Worm (Caenorhabditis elegans): ENCODE results near the gene otub-1.

Gene otub-1

ce11 chrV:15083659-15084058 lies 17.6 kb downstream of the otub-1 start (continued):
- TF ChIP-seq gei-8 (GFP tag; optimal IDR thresholded peaks at IDR 0.05) (no peak), nhr-6 (tag; optimal IDR thresholded peaks at IDR 0.05) (peak; percentile 48), spr-1 (tag; optimal IDR thresholded peaks at IDR 0.05) (no peak), snpc-4 (tag; optimal IDR thresholded peaks at IDR 0.05) (no peak), lin-15B (tag; optimal IDR thresholded peaks at IDR 0.05) (no peak), nhr-111 (GFP tag; optimal IDR thresholded peaks at IDR 0.05) (no peak), skn-1 (tag; optimal IDR thresholded peaks at IDR 0.05) (no peak), ceh-28 (tag; optimal IDR thresholded peaks at IDR 0.05) (no peak), dve-1 (tag; optimal IDR thresholded peaks at IDR 0.05; ENCODE audit: insufficient read depth) (peak; percentile 10)

ce11 chrV:15085335-15085800 lies 19.3 kb downstream of the otub-1 start, which contains the start of the genes ahsa-1 and C01G10.7:
Gene ahsa-1 (minus strand): TSS chrV:15085385.
Gene C01G10.7 (plus strand): TSS chrV:15085747.
- TF ChIP-seq mdt-29 (GFP tag; IDR thresholded peaks at IDR 0.05) (peak; percentile 52; the same call in 1 of the 2 replicates), dmd-6 (GFP tag; IDR thresholded peaks at IDR 0.05) (peak; percentile 86), mxl-3 (GFP tag; optimal IDR thresholded peaks at IDR 0.05) (peak; percentile 19), pha-4 (GFP tag; IDR thresholded peaks at IDR 0.05) (peak; percentile 54; the same call in 1 of the 2 replicates), pha-4 (tag; optimal IDR thresholded peaks at IDR 0.05) (peak; percentile 97), spr-1 (tag; optimal IDR thresholded peaks at IDR 0.05) (peak; percentile 46), zip-11 (GFP tag; IDR thresholded peaks at IDR 0.05) (no peak), lir-3 (tag; optimal IDR thresholded peaks at IDR 0.05) (no peak), ztf-7 (tag; optimal IDR thresholded peaks at IDR 0.05) (peak; percentile 40), nhr-25 (tag; optimal IDR thresholded peaks at IDR 0.05; ENCODE audit: borderline replicate concordance, insufficient read depth) (no peak), arid-1 (GFP tag; conservative IDR thresholded peaks at IDR 0.05) (0 out of 2 replicates have a peak, but pooled peaks have one; percentile 46), unc-62 (GFP tag; optimal IDR thresholded peaks at IDR 0.05 in 1 of 2) (no peak), unc-62 (tag; optimal IDR thresholded peaks at IDR 0.05) (no peak), ceh-62 (tag; optimal IDR thresholded peaks at IDR 0.05) (no peak), lin-13 (GFP tag; optimal IDR thresholded peaks at IDR 0.05) (peak; percentile 86), mxl-2 (GFP tag; conservative IDR thresholded peaks at IDR 0.05) (no peak), nhr-76 (tag; optimal IDR thresholded peaks at IDR 0.05) (no peak), ceh-20 (GFP tag; IDR thresholded peaks at IDR 0.05) (peak; percentile 67; the same call in 1 of the 2 replicates), nhr-237 (tag; optimal IDR thresholded peaks at IDR 0.05) (no peak), zfp-2 (tag; optimal IDR thresholded peaks at IDR 0.05) (no peak), aha-1 (tag) (peak; percentile 98), dmd-8 (GFP tag; IDR thresholded peaks at IDR 0.05) (no peak), ZK337.2 (GFP tag; IDR thresholded peaks at IDR 0.05) (peak; percentile 91), cey-2 (tag; optimal IDR thresholded peaks at IDR 0.05; ENCODE audit: borderline replicate concordance, insufficient read depth) (no peak), sdz-12 (GFP tag; optimal IDR thresholded peaks at IDR 0.05) (no peak), daf-16 (GFP tag; optimal IDR thresholded peaks at IDR 0.05) (peak in 1 of 2 experiments; percentile 72), daf-16 (tag; optimal IDR thresholded peaks at IDR 0.05) (no peak), mep-1 (tag; optimal IDR thresholded peaks at IDR 0.05) (no peak), daf-12 (tag; optimal IDR thresholded peaks at IDR 0.05) (no peak), hlh-30 (tag; optimal IDR thresholded peaks at IDR 0.05; ENCODE audit: insufficient read depth) (no peak), snpc-1.2 (GFP tag; IDR thresholded peaks at IDR 0.05) (no peak), zip-2 (tag; optimal IDR thresholded peaks at IDR 0.05) (no peak), attf-4 (tag; optimal IDR thresholded peaks at IDR 0.05) (no peak), F26F4.8 (GFP tag; conservative IDR thresholded peaks at IDR 0.05) (no peak), rbr-2 (tag; optimal IDR thresholded peaks at IDR 0.05) (peak; percentile 87), mdl-1 (tag; optimal IDR thresholded peaks at IDR 0.05) (peak in 1 of 2 experiments; percentile 13), lim-7 (GFP tag; IDR thresholded peaks at IDR 0.05) (no peak), duxl-1 (tag; optimal IDR thresholded peaks at IDR 0.05; ENCODE audit: poor library complexity) (peak; percentile 72), unc-130 (GFP tag; optimal IDR thresholded peaks at IDR 0.05) (peak; percentile 98), zag-1 (tag; optimal IDR thresholded peaks at IDR 0.05) (no peak), gei-8 (GFP tag; optimal IDR thresholded peaks at IDR 0.05) (no peak), ztf-11 (tag; optimal IDR thresholded peaks at IDR 0.05) (no peak), aly-2 (tag; optimal IDR thresholded peaks at IDR 0.05) (no peak), pqm-1 (tag; optimal IDR thresholded peaks at IDR 0.05) (peak; percentile 72)
